Worm (Caenorhabditis elegans) whole organism, mixed stage, embryonic: ENCODE measurements around the gene Y37E11B.6.

ENCODE experiments used
- ces-1 ChIP-seq: fragments of 150-350 bp; optimal IDR thresholded peaks from 2 replicates; lab custom pipeline; 2014; ENCODE audit warnings: missing biosample characterization, missing genetic modification reagents, missing genetic modification characterization
- drap-1 ChIP-seq: fragments of 200-800 bp; sonication (Bioruptor generic); optimal IDR thresholded peaks from 3 replicates; lab custom pipeline; 2018; ENCODE audit warnings: mild to moderate bottlenecking, missing genetic modification characterization, missing compliant biosample characterization
- flh-1 ChIP-seq: fragments of 200-800 bp; sonication (Bioruptor generic); optimal IDR thresholded peaks from 2 replicates; lab custom pipeline; 2018; ENCODE audit warnings: mild to moderate bottlenecking, missing genetic modification characterization, moderate library complexity, missing compliant biosample characterization
- lin-13 ChIP-seq: fragments of 150-350 bp; optimal IDR thresholded peaks from 2 replicates; lab custom pipeline; 2014; ENCODE audit warnings: missing biosample characterization, missing genetic modification characterization
- mab-5 ChIP-seq: fragments of 150-350 bp; optimal IDR thresholded peaks from 2 replicates; lab custom pipeline; 2014; ENCODE audit warnings: missing biosample characterization, missing genetic modification characterization
- nhr-76 ChIP-seq: sonication (generic microtip); optimal IDR thresholded peaks from 2 replicates; lab custom pipeline; 2017; ENCODE audit warnings: missing biosample characterization, missing genetic modification characterization
- snpc-4 ChIP-seq: fragments of 150-350 bp; optimal IDR thresholded peaks from 2 replicates; lab custom pipeline; 2014; ENCODE audit warnings: missing biosample characterization, missing genetic modification characterization
- sptf-1 ChIP-seq: sonication (generic microtip); optimal IDR thresholded peaks from 2 replicates; lab custom pipeline; 2017; ENCODE audit warnings: mild to moderate bottlenecking, missing genetic modification characterization, moderate library complexity, missing compliant biosample characterization
- unc-62 ChIP-seq: fragments of 150-350 bp; optimal IDR thresholded peaks from 2 replicates; lab custom pipeline; 2014; ENCODE audit warnings: missing biosample characterization, missing genetic modification reagents, missing genetic modification characterization

DNA sequence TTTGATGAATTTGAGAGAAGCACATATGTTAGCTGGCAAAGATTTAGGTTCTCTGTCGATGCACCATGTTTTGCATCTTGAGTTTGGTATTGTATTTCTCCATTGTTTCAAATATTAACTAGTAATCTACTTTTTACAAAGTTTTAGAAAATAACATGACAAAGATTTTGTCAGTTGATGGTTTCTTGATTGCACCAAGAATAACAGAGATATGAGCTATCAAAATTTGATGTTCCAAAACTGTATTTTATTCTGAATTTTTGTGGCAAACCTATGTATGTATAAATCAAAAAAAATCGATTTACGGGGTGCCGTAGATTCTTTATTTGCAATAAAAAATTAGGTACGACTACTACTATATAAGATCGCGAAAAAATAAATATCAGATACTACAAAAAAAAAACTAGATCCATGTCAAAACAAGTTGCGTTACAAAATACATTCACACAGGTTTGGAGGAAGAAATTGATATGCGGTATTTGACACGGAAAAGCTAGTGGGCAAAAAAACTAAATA lies 45.8 kb upstream of the Y37E11B.6 start:
- TF ChIP-seq nhr-76 (tag; lab: Kevin White, UChicago) (no peak), snpc-4 (tag; lab: Kevin White, UChicago) (no peak), sptf-1 (tag; lab: Kevin White, UChicago) (no peak), mab-5 (tag; lab: Kevin White, UChicago) (no peak), drap-1 (GFP tag; lab: Kevin White, UChicago) (no peak), flh-1 (GFP tag; lab: Kevin White, UChicago) (no peak), lin-13 (tag; lab: Kevin White, UChicago) (no peak), ces-1 (GFP tag; lab: Kevin White, UChicago) (no peak), unc-62 (GFP tag; lab: Kevin White, UChicago) (no peak)
